Fruit fly (Drosophila melanogaster) whole organism, embryonic: ENCODE data around the gene BG642163.

Experiments
- Atf3 ChIP-seq: fragments of 200-800 bp; sonication (Bioruptor generic); optimal IDR thresholded peaks from 3 replicates; lab custom pipeline; 2016; ENCODE audit warnings: missing biosample characterization, missing genetic modification characterization
- CG10267 ChIP-seq: fragments of 200-800 bp; sonication (Bioruptor generic); optimal IDR thresholded peaks from 2 replicates; lab custom pipeline; 2018; ENCODE audit warnings: missing biosample characterization, mild to moderate bottlenecking, missing genetic modification characterization, moderate library complexity
- CG10431 ChIP-seq: fragments of 200-800 bp; sonication (Bioruptor generic); optimal IDR thresholded peaks from 3 replicates; lab custom pipeline; 2018; ENCODE audit warnings: missing biosample characterization, mild to moderate bottlenecking, missing genetic modification characterization
- CG11398 ChIP-seq: fragments of 200-800 bp; sonication (Bioruptor generic); optimal IDR thresholded peaks from 2 replicates; lab custom pipeline; 2016; ENCODE audit warnings: missing biosample characterization, missing genetic modification characterization
- CG12299 ChIP-seq: fragments of 200-800 bp; sonication (Bioruptor generic); optimal IDR thresholded peaks from 2 replicates; lab custom pipeline; 2018; ENCODE audit warnings: missing biosample characterization, mild to moderate bottlenecking, missing genetic modification characterization
- CG1233 ChIP-seq: fragments of 200-800 bp; sonication (Bioruptor generic); optimal IDR thresholded peaks from 4 replicates; lab custom pipeline; 2018; ENCODE audit warnings: missing biosample characterization, mild to moderate bottlenecking, missing genetic modification characterization
- CG12744 ChIP-seq: fragments of 200-800 bp; sonication (Bioruptor generic); optimal IDR thresholded peaks from 2 replicates; lab custom pipeline; 2016; ENCODE audit warnings: missing biosample characterization, missing genetic modification characterization
- CG13624 ChIP-seq: fragments of 200-800 bp; sonication (Bioruptor generic); optimal IDR thresholded peaks from 2 replicates; lab custom pipeline; 2016; ENCODE audit warnings: missing biosample characterization, missing genetic modification characterization
- CG15269 ChIP-seq: fragments of 200-800 bp; sonication (Bioruptor generic); optimal IDR thresholded peaks from 2 replicates; lab custom pipeline; 2018; ENCODE audit warnings: missing biosample characterization, mild to moderate bottlenecking, missing genetic modification characterization, moderate library complexity
- CG15514 ChIP-seq: fragments of 200-800 bp; sonication (Bioruptor generic); optimal IDR thresholded peaks from 3 replicates; lab custom pipeline; 2017; ENCODE audit warnings: missing biosample characterization, missing genetic modification characterization, mild to moderate bottlenecking, moderate library complexity, missing genetic modification reagents
- CG32532 ChIP-seq: fragments of 200-800 bp; sonication (Bioruptor generic); IDR thresholded peaks from 2 replicates; pipeline ENCODE4 v1.3.6; 2022; ENCODE audit warnings: missing biosample characterization, missing genetic modification characterization
- CG34224 ChIP-seq: fragments of 200-800 bp; sonication (Bioruptor generic); IDR thresholded peaks from 3 replicates; pipeline ENCODE4 v1.3.6; 2022; ENCODE audit warnings: missing biosample characterization, missing genetic modification characterization; ENCODE audit not compliant: partially characterized antibody
- CG3847 ChIP-seq: fragments of 200-800 bp; sonication (Bioruptor generic); IDR thresholded peaks from 2 replicates; pipeline ENCODE4 v1.3.6; 2022; ENCODE audit warnings: missing biosample characterization, missing genetic modification characterization
- CG43689 ChIP-seq: fragments of 200-800 bp; sonication (Bioruptor generic); IDR thresholded peaks from 2 replicates; pipeline ENCODE4 v1.3.6; 2022; ENCODE audit warnings: missing biosample characterization, missing genetic modification characterization
- CG6683 ChIP-seq: fragments of 200-800 bp; sonication (Bioruptor generic); optimal IDR thresholded peaks from 2 replicates; lab custom pipeline; 2017; ENCODE audit warnings: missing biosample characterization, mild to moderate bottlenecking, missing genetic modification characterization, missing genetic modification reagents
- CG7556 ChIP-seq: fragments of 200-800 bp; sonication (Bioruptor generic); optimal IDR thresholded peaks from 2 replicates; lab custom pipeline; 2017; ENCODE audit warnings: missing biosample characterization, mild to moderate bottlenecking, missing genetic modification characterization
- CG8290 ChIP-seq, 3 experiments: fragments of 200-800 bp; sonication (Bioruptor generic); optimal IDR thresholded peaks; 2 replicates each; lab custom pipeline; 2016 to 2019; ENCODE audit warnings: missing biosample characterization in 3 of 3, missing genetic modification characterization in 3 of 3, mild to moderate bottlenecking in 2 of 3, moderate library complexity in 1 of 3
- CG9932 ChIP-seq: fragments of 200-800 bp; sonication (Bioruptor generic); IDR thresholded peaks from 2 replicates; pipeline ENCODE4 v1.3.6; 2022; ENCODE audit warnings: missing biosample characterization, missing genetic modification characterization
- Deaf1 ChIP-seq: fragments of 200-800 bp; optimal IDR thresholded peaks from 3 replicates; lab custom pipeline; 2019; ENCODE audit warnings: missing biosample characterization, mild to moderate bottlenecking, missing genetic modification characterization, moderate library complexity
- Dip2 ChIP-seq: fragments of 200-800 bp; sonication (Bioruptor generic); IDR thresholded peaks from 2 replicates; pipeline ENCODE4 v1.3.6; 2022; ENCODE audit warnings: missing biosample characterization, missing genetic modification characterization
- E2f1 ChIP-seq: fragments of 200-800 bp; sonication (Bioruptor generic); IDR thresholded peaks from 2 replicates; pipeline ENCODE4 v1.3.6; 2022; ENCODE audit warnings: missing biosample characterization, missing genetic modification characterization
- ERR ChIP-seq: fragments of 200-800 bp; sonication (Bioruptor generic); optimal IDR thresholded peaks from 2 replicates; lab custom pipeline; 2016; ENCODE audit warnings: missing biosample characterization, missing genetic modification characterization
- HLHmδ ChIP-seq: fragments of 200-800 bp; sonication (Bioruptor generic); optimal IDR thresholded peaks from 2 replicates; lab custom pipeline; 2018; ENCODE audit warnings: missing biosample characterization, mild to moderate bottlenecking, missing genetic modification characterization, moderate library complexity
- Jarid2 ChIP-seq: fragments of 200-800 bp; sonication (Bioruptor generic); optimal IDR thresholded peaks from 3 replicates; lab custom pipeline; 2017; ENCODE audit warnings: mild to moderate bottlenecking, missing biosample characterization, missing genetic modification reagents, missing genetic modification characterization
- NC2α ChIP-seq: fragments of 200-800 bp; sonication (Bioruptor generic); optimal IDR thresholded peaks from 2 replicates; lab custom pipeline; 2016; ENCODE audit warnings: missing biosample characterization, missing genetic modification characterization
- Oli ChIP-seq: fragments of 200-800 bp; sonication (Bioruptor generic); optimal IDR thresholded peaks from 2 replicates; lab custom pipeline; 2018; ENCODE audit warnings: missing biosample characterization, mild to moderate bottlenecking, missing genetic modification characterization, moderate library complexity
- Poxn ChIP-seq: fragments of 200-800 bp; sonication (Bioruptor generic); IDR thresholded peaks from 2 replicates; pipeline ENCODE4 v1.3.6; 2022; ENCODE audit warnings: missing biosample characterization, missing genetic modification characterization
- Sox100B ChIP-seq: fragments of 200-800 bp; sonication (Bioruptor generic); optimal IDR thresholded peaks from 3 replicates; lab custom pipeline; 2018; ENCODE audit warnings: missing biosample characterization, mild to moderate bottlenecking, missing genetic modification characterization
- Usf ChIP-seq: fragments of 200-800 bp; sonication (Bioruptor generic); optimal IDR thresholded peaks from 2 replicates; lab custom pipeline; 2017; ENCODE audit warnings: missing genotype, missing biosample characterization, missing genetic modification characterization
- ab ChIP-seq: fragments of 200-800 bp; sonication (Bioruptor generic); optimal IDR thresholded peaks from 2 replicates; lab custom pipeline; 2016; ENCODE audit warnings: missing biosample characterization, missing genetic modification characterization
- ac ChIP-seq: fragments of 200-800 bp; sonication (Bioruptor generic); optimal IDR thresholded peaks from 3 replicates; lab custom pipeline; 2017; ENCODE audit warnings: missing biosample characterization, mild to moderate bottlenecking, missing genetic modification characterization
- ato ChIP-seq: fragments of 200-800 bp; sonication (Bioruptor generic); IDR thresholded peaks from 2 replicates; pipeline ENCODE4 v1.3.6; 2022; ENCODE audit warnings: missing biosample characterization, missing genetic modification characterization; ENCODE audit not compliant: partially characterized antibody
- bbx ChIP-seq: fragments of 200-800 bp; sonication (Bioruptor generic); IDR thresholded peaks from 2 replicates; pipeline ENCODE4 v1.3.6; 2022; ENCODE audit warnings: missing biosample characterization, missing genetic modification characterization; ENCODE audit not compliant: partially characterized antibody
- bcd ChIP-seq: fragments of 200-800 bp; sonication (Bioruptor generic); optimal IDR thresholded peaks from 2 replicates; lab custom pipeline; 2017; ENCODE audit warnings: missing biosample characterization, mild to moderate bottlenecking, missing genetic modification characterization
- croc ChIP-seq: fragments of 200-800 bp; sonication (Bioruptor generic); conservative IDR thresholded peaks from 3 replicates; pipeline ENCODE4 v1.3.6; 2022; ENCODE audit warnings: missing biosample characterization, missing genetic modification characterization
- danr ChIP-seq: fragments of 200-800 bp; sonication (Bioruptor generic); IDR thresholded peaks from 2 replicates; pipeline ENCODE4 v1.3.6; 2022; ENCODE audit warnings: missing biosample characterization, missing genetic modification characterization
- fru ChIP-seq: fragments of >200 bp; optimal IDR thresholded peaks from 2 replicates; lab custom pipeline; 2017
- gce ChIP-seq: fragments of 200-800 bp; sonication (Bioruptor generic); IDR thresholded peaks from 3 replicates; pipeline ENCODE4 v1.3.6; 2022; ENCODE audit warnings: missing biosample characterization, missing genetic modification characterization
- gsb ChIP-seq: fragments of 200-800 bp; sonication (Bioruptor generic); IDR thresholded peaks from 2 replicates; pipeline ENCODE4 v1.3.6; 2022; ENCODE audit warnings: missing biosample characterization, missing genetic modification characterization
- hb ChIP-seq: fragments of 200-800 bp; sonication (Bioruptor generic); IDR thresholded peaks from 3 replicates; pipeline ENCODE4 v1.3.6; 2022; ENCODE audit warnings: missing biosample characterization, missing genetic modification characterization; ENCODE audit not compliant: partially characterized antibody
- klu ChIP-seq: fragments of 200-800 bp; sonication (Bioruptor generic); IDR thresholded peaks from 2 replicates; pipeline ENCODE4 v1.3.6; 2022; ENCODE audit warnings: missing biosample characterization, missing genetic modification characterization
- lmd ChIP-seq: fragments of 200-800 bp; sonication (Bioruptor generic); IDR thresholded peaks from 2 replicates; pipeline ENCODE4 v1.3.6; 2022; ENCODE audit warnings: missing biosample characterization, missing genetic modification characterization
- mld ChIP-seq: fragments of 200-800 bp; sonication (Bioruptor generic); IDR thresholded peaks from 3 replicates; pipeline ENCODE4 v1.3.6; 2022; ENCODE audit warnings: missing biosample characterization, missing genetic modification characterization; ENCODE audit not compliant: partially characterized antibody
- row ChIP-seq: fragments of 200-800 bp; sonication (Bioruptor generic); IDR thresholded peaks from 3 replicates; pipeline ENCODE4 v1.3.6; 2022; ENCODE audit warnings: missing biosample characterization, missing genetic modification characterization
- salm ChIP-seq: fragments of 200-800 bp; sonication (Bioruptor generic); optimal IDR thresholded peaks from 2 replicates; lab custom pipeline; 2018; ENCODE audit warnings: missing biosample characterization, mild to moderate bottlenecking, missing genetic modification characterization
- sc ChIP-seq, 3 experiments: fragments of >200 bp in 2 of 3; fragments of 200-800 bp in 1 of 3; sonication (Bioruptor generic) in 1 of 3; optimal IDR thresholded peaks; 2 replicates in 2 of 3; 3 replicates in 1 of 3; lab custom pipeline; 2017; ENCODE audit warnings: mild to moderate bottlenecking in 1 of 3, missing biosample characterization in 1 of 3, missing genetic modification characterization in 1 of 3, missing genetic modification reagents in 1 of 3
- sim ChIP-seq: fragments of 200-800 bp; sonication (Bioruptor generic); IDR thresholded peaks from 2 replicates; pipeline ENCODE4 v1.3.6; 2022; ENCODE audit warnings: missing biosample characterization, missing genetic modification characterization
- so ChIP-seq: fragments of 200-800 bp; sonication (Bioruptor generic); IDR thresholded peaks from 3 replicates; pipeline ENCODE4 v1.3.6; 2022; ENCODE audit warnings: missing biosample characterization, missing genetic modification characterization
- stc ChIP-seq: fragments of 200-800 bp; sonication (Bioruptor generic); IDR thresholded peaks from 2 replicates; pipeline ENCODE4 v1.3.6; 2022; ENCODE audit warnings: missing biosample characterization, missing genetic modification characterization
- tup ChIP-seq: fragments of 200-800 bp; sonication (Bioruptor generic); optimal IDR thresholded peaks from 2 replicates; lab custom pipeline; 2016; ENCODE audit warnings: missing biosample characterization, mild to moderate bottlenecking, missing genetic modification characterization, moderate library complexity
- zen2 ChIP-seq: fragments of 200-800 bp; sonication (Bioruptor generic); IDR thresholded peaks from 3 replicates; pipeline ENCODE4 v1.3.6; 2022; ENCODE audit warnings: missing biosample characterization, missing genetic modification characterization; ENCODE audit not compliant: partially characterized antibody

BG642163 gene

dm6 chr2L:4591842-4592241, 49.3 kb upstream of the BG642163 start (continued):
- TF ChIP-seq danr (GFP tag; lab: Robert Waterston, UW) (no peak), Poxn (GFP tag; lab: Robert Waterston, UW) (no peak), CG7556 (no peak), bbx (0 out of 2 replicates have a peak, but pooled peaks have one; percentile 10), ab (no peak), tup (GFP tag; lab: Kevin White, UChicago) (no peak), salm (tag; lab: Kevin White, UChicago) (no peak), CG12299 (tag; lab: Kevin White, UChicago) (no peak), zen2 (GFP tag; lab: Robert Waterston, UW) (no peak), CG6683 (GFP tag; lab: Kevin White, UChicago) (no peak), CG1233 (GFP tag; lab: Kevin White, UChicago) (no peak), CG12744 (GFP tag; lab: Kevin White, UChicago) (no peak), CG11398 (GFP tag; lab: Kevin White, UChicago) (no peak), ac (GFP tag; lab: Kevin White, UChicago) (no peak), fru (lab: Kevin White, UChicago) (no peak), CG15514 (GFP tag; lab: Kevin White, UChicago) (peak; percentile 14), stc (GFP tag; lab: Robert Waterston, UW) (no peak), Sox100B (GFP tag; lab: Kevin White, UChicago) (no peak), CG34224 (GFP tag; lab: Robert Waterston, UW) (no peak), ato (GFP tag; lab: Robert Waterston, UW) (0 out of 2 replicates have a peak, but pooled peaks have one; percentile 12), CG3847 (GFP tag; lab: Robert Waterston, UW) (no peak), CG9932 (0 out of 2 replicates have a peak, but pooled peaks have one; percentile 4), lmd (no peak), ERR (no peak), Usf (no peak), HLHmδ (peak; percentile 2), croc (GFP tag; lab: Robert Waterston, UW) (no peak), so (GFP tag; lab: Robert Waterston, UW) (0 out of 3 replicates have a peak, but pooled peaks have one; percentile 10), sc (optimal IDR thresholded peaks at IDR 0.05; lab: Kevin White, UChicago) (no peak), sc (GFP tag; optimal IDR thresholded peaks at IDR 0.05; lab: Kevin White, UChicago) (no peak), CG10431 (GFP tag; lab: Kevin White, UChicago) (no peak), Oli (tag; lab: Kevin White, UChicago) (no peak), CG15269 (tag; lab: Kevin White, UChicago) (peak; percentile 2), Dip2 (no peak), Jarid2 (GFP tag; lab: Kevin White, UChicago) (peak; percentile 63), row (GFP tag; lab: Robert Waterston, UW) (no peak), klu (GFP tag; lab: Robert Waterston, UW) (no peak), sim (GFP tag; lab: Robert Waterston, UW) (no peak), gce (GFP tag; lab: Robert Waterston, UW) (no peak), Atf3 (no peak), E2f1 (GFP tag; lab: Robert Waterston, UW) (no peak), CG43689 (GFP tag; lab: Robert Waterston, UW) (no peak), hb (GFP tag; lab: Robert Waterston, UW) (no peak), CG32532 (GFP tag; lab: Robert Waterston, UW) (no peak), CG10267 (tag; lab: Kevin White, UChicago) (no peak), CG13624 (GFP tag; lab: Kevin White, UChicago) (no peak), NC2α (GFP tag; lab: Kevin White, UChicago) (no peak), Deaf1 (tag; lab: Kevin White, UChicago) (peak; percentile 77), mld (GFP tag; lab: Robert Waterston, UW) (no peak), CG8290 (GFP tag; optimal IDR thresholded peaks at IDR 0.05; lab: Kevin White, UChicago) (no peak), CG8290 (tag; optimal IDR thresholded peaks at IDR 0.05; lab: Kevin White, UChicago) (peak in 1 of 2 experiments; percentile 10), bcd (GFP tag; lab: Kevin White, UChicago) (no peak), gsb (GFP tag; lab: Robert Waterston, UW) (no peak)
